Worm (Caenorhabditis elegans): Measurements from ENCODE around the gene M01H9.10.

- TF ChIP-seq ztf-11 (tag; optimal IDR thresholded peaks at IDR 0.05) (no peak), nhr-42 (GFP tag; IDR thresholded peaks at IDR 0.05) (no peak), unc-39 (tag; optimal IDR thresholded peaks at IDR 0.05) (no peak), lin-13 (GFP tag; optimal IDR thresholded peaks at IDR 0.05) (no peak), pqm-1 (tag; optimal IDR thresholded peaks at IDR 0.05) (no peak), ceh-20 (GFP tag; IDR thresholded peaks at IDR 0.05) (no peak), F37D6.2 (tag; optimal IDR thresholded peaks at IDR 0.05) (no peak), lin-39 (tag; optimal IDR thresholded peaks at IDR 0.05) (no peak), pha-4 (GFP tag; IDR thresholded peaks at IDR 0.05) (no peak), pha-4 (tag; optimal IDR thresholded peaks at IDR 0.05) (no peak)
These were observed 23.3 kb downstream of the M01H9.10 start for ce11 chrIV:4456658-4457057.

All from whole organism, L4 larva.